Worm (Caenorhabditis elegans): Measurements from ENCODE around the gene ctns-1.

The ctns-1 gene

DNA sequence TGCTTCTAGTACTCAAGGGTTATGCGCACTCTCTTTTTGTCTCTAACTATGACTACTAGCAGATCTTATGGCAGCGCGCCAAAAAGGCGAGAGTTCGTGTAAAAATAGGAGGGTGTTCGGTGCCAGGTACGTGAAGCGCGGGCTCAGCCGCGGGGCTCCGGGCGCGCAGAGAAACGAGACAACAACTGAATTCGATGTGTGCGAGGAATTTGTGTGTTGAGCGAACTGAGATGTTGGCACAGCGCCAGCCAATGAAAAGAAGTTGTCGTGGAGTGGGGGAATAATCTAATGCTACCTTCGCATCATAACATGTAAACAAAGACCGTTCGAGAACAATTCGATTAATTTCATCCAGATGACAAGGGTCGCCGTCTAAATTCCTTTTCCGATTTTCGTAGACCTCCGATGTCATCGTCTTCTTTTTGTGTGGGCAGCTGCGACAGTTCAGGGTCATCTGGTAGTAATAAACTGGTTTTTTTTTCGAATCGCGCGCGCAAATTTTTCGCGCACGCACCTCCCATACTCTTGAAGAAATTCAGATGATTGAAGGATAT, 5.2 kb downstream of the ctns-1 start (continued):
- TF ChIP-seq dsc-1 (tag; optimal IDR thresholded peaks at IDR 0.05) (no peak), F16B12.6 (tag; optimal IDR thresholded peaks at IDR 0.05) (peak; percentile 17), nhr-90 (tag; optimal IDR thresholded peaks at IDR 0.05; ENCODE audit: poor library complexity) (peak; percentile 41), ets-5 (GFP tag; IDR thresholded peaks at IDR 0.05) (no peak), hlh-17 (GFP tag; optimal IDR thresholded peaks at IDR 0.05; ENCODE audit: borderline replicate concordance) (no peak), elt-3 (tag; optimal IDR thresholded peaks at IDR 0.05) (peak in 5 of 6 experiments; percentile 20 to 83 (median 53)), nhr-237 (tag; optimal IDR thresholded peaks at IDR 0.05) (no peak), vab-15 (tag; optimal IDR thresholded peaks at IDR 0.05) (no peak), lin-35 (GFP tag; optimal IDR thresholded peaks at IDR 0.05) (peak; percentile 5 to 67), lin-13 (GFP tag; optimal IDR thresholded peaks at IDR 0.05) (peak; percentile 63), nhr-19 (GFP tag; conservative IDR thresholded peaks at IDR 0.05) (0 out of 2 replicates have a peak, but pooled peaks have one; percentile 29), unc-98 (GFP tag; IDR thresholded peaks at IDR 0.05) (no peak), nhr-28 (tag; optimal IDR thresholded peaks at IDR 0.05) (no peak), lin-39 (tag; optimal IDR thresholded peaks at IDR 0.05) (no peak), hpl-2 (GFP tag; optimal IDR thresholded peaks at IDR 0.05) (no peak), pqm-1 (tag; optimal IDR thresholded peaks at IDR 0.05) (no peak), lir-3 (tag; optimal IDR thresholded peaks at IDR 0.05; ENCODE audit: poor library complexity) (no peak), unc-62 (GFP tag; optimal IDR thresholded peaks at IDR 0.05) (no peak), nhr-71 (tag; optimal IDR thresholded peaks at IDR 0.05) (peak; percentile 71), ceh-88 (GFP tag; IDR thresholded peaks at IDR 0.05) (no peak), nhr-76 (tag; optimal IDR thresholded peaks at IDR 0.05) (no peak), xbp-1 (tag; optimal IDR thresholded peaks at IDR 0.05) (peak; percentile 12), alr-1 (tag; optimal IDR thresholded peaks at IDR 0.05; ENCODE audit: borderline replicate concordance) (no peak), ceh-82 (tag; optimal IDR thresholded peaks at IDR 0.05) (peak in 1 of 3 experiments; percentile 53), aha-1 (tag; optimal IDR thresholded peaks at IDR 0.05) (no peak), hlh-4 (tag; optimal IDR thresholded peaks at IDR 0.05) (no peak), aly-2 (tag; optimal IDR thresholded peaks at IDR 0.05) (no peak), nhr-47 (tag; optimal IDR thresholded peaks at IDR 0.05) (peak; percentile 24), mep-1 (tag; optimal IDR thresholded peaks at IDR 0.05) (peak; percentile 32), ztf-11 (tag; optimal IDR thresholded peaks at IDR 0.05) (no peak), fkh-4 (tag; optimal IDR thresholded peaks at IDR 0.05; ENCODE audit: borderline replicate concordance) (no peak), tbx-2 (tag; optimal IDR thresholded peaks at IDR 0.05) (peak; percentile 26), rnt-1 (tag; optimal IDR thresholded peaks at IDR 0.05) (no peak), ces-1 (GFP tag; optimal IDR thresholded peaks at IDR 0.05) (no peak), sptf-1 (tag; optimal IDR thresholded peaks at IDR 0.05) (no peak), sup-37 (GFP tag; optimal IDR thresholded peaks at IDR 0.05) (no peak), elt-2 (tag; optimal IDR thresholded peaks at IDR 0.05) (no peak), nhr-12 (tag; optimal IDR thresholded peaks at IDR 0.05) (no peak), nhr-20 (tag; optimal IDR thresholded peaks at IDR 0.05) (peak; percentile 69), lin-14 (GFP tag; optimal IDR thresholded peaks at IDR 0.05) (peak; percentile 87), nhr-84 (tag; optimal IDR thresholded peaks at IDR 0.05) (no peak), pax-3 (tag; optimal IDR thresholded peaks at IDR 0.05) (no peak), blmp-1 (tag; optimal IDR thresholded peaks at IDR 0.05) (peak; percentile 82), unc-86 (tag; optimal IDR thresholded peaks at IDR 0.05) (no peak), Y116A8C.19 (tag; optimal IDR thresholded peaks at IDR 0.05; ENCODE audit: borderline replicate concordance) (no peak), mab-9 (GFP tag; IDR thresholded peaks at IDR 0.05) (no peak), sox-4 (tag; optimal IDR thresholded peaks at IDR 0.05) (no peak), ceh-90 (tag; optimal IDR thresholded peaks at IDR 0.05) (no peak), zag-1 (tag; optimal IDR thresholded peaks at IDR 0.05) (no peak), ama-1 (optimal IDR thresholded peaks at IDR 0.05) (no peak), snpc-4 (tag; optimal IDR thresholded peaks at IDR 0.05) (no peak), pag-3 (tag; optimal IDR thresholded peaks at IDR 0.05; ENCODE audit: borderline replicate concordance, insufficient read depth) (no peak)
